Worm (Caenorhabditis elegans): Measurements from ENCODE around the gene F20B6.4.

The F20B6.4 gene

ce11 chrX:4186656-4187055, 9.7 kb downstream of the F20B6.4 start, which contains the start of gene mrp-6 (continued):
- TF ChIP-seq snpc-4 (tag; optimal IDR thresholded peaks at IDR 0.05) (no peak), aly-2 (tag; optimal IDR thresholded peaks at IDR 0.05) (no peak)

DNA sequence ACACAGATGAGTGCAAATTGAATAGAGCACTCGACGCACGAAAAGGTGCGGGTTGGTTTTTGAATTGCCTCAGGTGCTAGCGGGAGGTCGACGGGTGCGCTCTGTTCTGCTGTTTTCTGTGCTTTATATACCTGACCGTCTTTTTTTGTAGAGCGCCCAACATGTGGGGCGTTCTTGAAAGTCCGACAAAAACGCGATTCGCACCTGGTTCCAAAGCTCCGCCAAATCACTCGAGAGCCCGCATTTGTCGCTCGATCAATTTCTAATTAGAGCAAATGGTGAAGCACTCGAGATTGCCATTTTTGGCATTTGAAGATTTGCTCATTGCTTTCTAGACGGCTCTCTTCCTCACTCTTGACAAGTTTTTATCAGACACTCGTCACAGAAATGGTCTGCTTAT, 18.9 kb downstream of the F20B6.4 start, which contains the start of gene ZK470.6:
Gene ZK470.6, minus strand, starts transcription at position 101 of the 400 bp plus-strand sequence.
- no peak for TF ChIP-seq alr-1 (tag; optimal IDR thresholded peaks at IDR 0.05; ENCODE audit: borderline replicate concordance)
- TF ChIP-seq skn-1 (tag; optimal IDR thresholded peaks at IDR 0.05): no peak
- no peak for TF ChIP-seq snpc-4 (tag; optimal IDR thresholded peaks at IDR 0.05)
- TF ChIP-seq ceh-8 (GFP tag; optimal IDR thresholded peaks at IDR 0.05): no peak
- TF ChIP-seq efl-1 (optimal IDR thresholded peaks at IDR 0.05): no peak
- TF ChIP-seq efl-1 (GFP tag; optimal IDR thresholded peaks at IDR 0.05 in 1 of 2): no peak
- TF ChIP-seq lin-14 (GFP tag; optimal IDR thresholded peaks at IDR 0.05): no peak
- TF ChIP-seq ama-1 (optimal IDR thresholded peaks at IDR 0.05): no peak

- no peak for TF ChIP-seq nhr-237 (tag; optimal IDR thresholded peaks at IDR 0.05)
Measured at ce11 chrX:4167150-4167549, 29.2 kb downstream of the F20B6.4 start, which contains the start of gene ZK470.14. Gene ZK470.14 (plus strand): TSS chrX:4167450.

- TF ChIP-seq lin-14 (GFP tag; optimal IDR thresholded peaks at IDR 0.05): peak; percentile 9
- TF ChIP-seq lin-13 (GFP tag; optimal IDR thresholded peaks at IDR 0.05): no peak
Measured at ce11 chrX:4163391-4163790, 32.9 kb downstream of the F20B6.4 start, which contains the start of gene ZK470.1. Gene ZK470.1 (plus strand): TSS chrX:4163691.

DNA sequence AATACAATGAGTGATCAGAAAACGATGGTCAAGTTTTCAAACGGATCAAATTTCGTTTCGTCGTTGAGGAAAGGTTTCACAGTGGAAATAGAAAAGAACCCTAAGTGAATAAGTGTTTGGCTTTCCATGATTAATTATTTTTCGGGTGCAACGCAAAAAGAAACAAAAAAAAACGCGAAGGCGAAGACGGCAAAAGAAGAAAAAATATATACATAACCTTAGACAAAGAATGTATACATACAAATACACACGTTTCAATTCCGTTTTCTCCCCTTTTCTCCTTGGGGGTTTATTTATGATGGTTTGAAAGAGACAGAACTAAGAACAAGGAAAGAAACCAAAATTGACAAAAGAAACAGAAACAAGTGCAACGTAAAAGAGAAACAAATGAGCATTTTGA, 34.4 kb downstream of the F20B6.4 start:
- TF ChIP-seq ceh-8 (GFP tag; optimal IDR thresholded peaks at IDR 0.05) (no peak), tlp-1 (tag; optimal IDR thresholded peaks at IDR 0.05) (no peak), lin-39 (tag; optimal IDR thresholded peaks at IDR 0.05) (no peak), blmp-1 (tag; optimal IDR thresholded peaks at IDR 0.05) (peak; percentile 50), vab-15 (tag; optimal IDR thresholded peaks at IDR 0.05) (no peak), ztf-11 (tag; optimal IDR thresholded peaks at IDR 0.05) (no peak), ceh-88 (GFP tag; IDR thresholded peaks at IDR 0.05) (no peak), pqm-1 (tag; optimal IDR thresholded peaks at IDR 0.05) (no peak), lin-35 (GFP tag; optimal IDR thresholded peaks at IDR 0.05) (no peak), egl-13 (tag; optimal IDR thresholded peaks at IDR 0.05) (no peak), jun-1 (tag; optimal IDR thresholded peaks at IDR 0.05) (no peak), unc-86 (tag; optimal IDR thresholded peaks at IDR 0.05) (no peak), nhr-237 (tag; optimal IDR thresholded peaks at IDR 0.05) (no peak), rnt-1 (tag; optimal IDR thresholded peaks at IDR 0.05) (no peak), alr-1 (tag; optimal IDR thresholded peaks at IDR 0.05; ENCODE audit: borderline replicate concordance) (no peak), nhr-71 (tag; optimal IDR thresholded peaks at IDR 0.05) (peak; percentile 0), aha-1 (tag; optimal IDR thresholded peaks at IDR 0.05) (no peak), isw-1 (GFP tag; IDR thresholded peaks at IDR 0.05) (no peak), nhr-77 (tag; optimal IDR thresholded peaks at IDR 0.05) (no peak), fkh-8 (tag; optimal IDR thresholded peaks at IDR 0.05) (no peak), lin-14 (GFP tag; optimal IDR thresholded peaks at IDR 0.05) (peak; percentile 39), sptf-1 (tag; optimal IDR thresholded peaks at IDR 0.05) (no peak), elt-2 (tag; optimal IDR thresholded peaks at IDR 0.05) (no peak), nhr-11 (tag; optimal IDR thresholded peaks at IDR 0.05) (no peak), lin-15B (tag; optimal IDR thresholded peaks at IDR 0.05) (no peak), sup-37 (GFP tag; optimal IDR thresholded peaks at IDR 0.05) (no peak), grh-1 (GFP tag; IDR thresholded peaks at IDR 0.05) (no peak), lin-13 (GFP tag; optimal IDR thresholded peaks at IDR 0.05) (no peak), fkh-10 (GFP tag; optimal IDR thresholded peaks at IDR 0.05) (no peak), pax-3 (tag; optimal IDR thresholded peaks at IDR 0.05) (no peak), nhr-85 (tag) (peak; percentile 62), efl-3 (GFP tag; optimal IDR thresholded peaks at IDR 0.05) (no peak)
